Fruit fly (Drosophila melanogaster): ENCODE results near the gene CG42467.
A peak's percentile ranks its signal among the peaks of the same experiment; 100 is the strongest.

Gene CG42467

DNA sequence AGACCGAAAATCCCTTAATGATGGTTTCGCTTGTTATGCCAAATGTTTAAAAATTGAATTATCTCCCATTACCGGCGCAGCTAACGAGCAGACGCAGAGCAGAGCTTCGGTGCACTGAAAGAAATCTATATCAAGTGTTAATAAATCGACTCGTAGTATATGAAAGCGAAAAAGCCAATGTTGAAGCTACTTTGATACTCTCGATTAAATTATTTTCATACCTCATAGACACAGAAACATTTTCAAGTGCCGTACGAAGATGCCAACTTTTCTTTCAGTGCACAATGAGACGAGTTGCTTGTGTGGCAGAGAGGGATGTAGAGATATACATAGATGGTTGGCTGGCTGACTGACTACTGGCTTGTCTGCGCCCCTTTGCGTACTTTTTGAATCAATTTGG is 25.3 kb upstream of the CG42467 start (continued):
- TF ChIP-seq pho (GFP tag; optimal IDR thresholded peaks at IDR 0.05) (no peak), jumu (GFP tag; optimal IDR thresholded peaks at IDR 0.05) (no peak), dm (GFP tag; optimal IDR thresholded peaks at IDR 0.05) (no peak), Rfx (GFP tag; IDR thresholded peaks at IDR 0.05) (no peak), Hsf (GFP tag; optimal IDR thresholded peaks at IDR 0.05) (peak; percentile 6), kah (GFP tag; optimal IDR thresholded peaks at IDR 0.05) (no peak), CG15696 (tag; optimal IDR thresholded peaks at IDR 0.05) (peak; percentile 41), nerfin-2 (GFP tag; IDR thresholded peaks at IDR 0.05; ENCODE audit: partially characterized antibody) (no peak), CG8765 (GFP tag; IDR thresholded peaks at IDR 0.05) (peak; percentile 55; the same call in 1 of the 2 replicates), ind (GFP tag; optimal IDR thresholded peaks at IDR 0.05) (no peak), Xrp1 (GFP tag; IDR thresholded peaks at IDR 0.05) (peak; percentile 73), ewg (GFP tag; optimal IDR thresholded peaks at IDR 0.05) (peak; percentile 6), eve (GFP tag; optimal IDR thresholded peaks at IDR 0.05) (peak in 1 of 2 experiments; percentile 18), zfh1 (GFP tag; IDR thresholded peaks at IDR 0.05) (peak; percentile 71), CG6689 (GFP tag; IDR thresholded peaks at IDR 0.05) (peak; percentile 42), fd3F (GFP tag; optimal IDR thresholded peaks at IDR 0.05) (no peak), oc (tag; optimal IDR thresholded peaks at IDR 0.05) (peak; percentile 28), Sox102F (GFP tag; optimal IDR thresholded peaks at IDR 0.05) (peak; percentile 25), CG31441 (GFP tag; IDR thresholded peaks at IDR 0.05) (peak; percentile 48; the same call in 1 of the 2 replicates), shn (GFP tag; optimal IDR thresholded peaks at IDR 0.05) (no peak), CG1024 (GFP tag; IDR thresholded peaks at IDR 0.05) (peak; percentile 29; the same call in 1 of the 2 replicates), C15 (GFP tag; IDR thresholded peaks at IDR 0.05) (no peak), ATbp (GFP tag; optimal IDR thresholded peaks at IDR 0.05) (peak; percentile 17), CG3281 (GFP tag; optimal IDR thresholded peaks at IDR 0.05) (no peak), dmrt11E (tag; optimal IDR thresholded peaks at IDR 0.05) (peak; percentile 67), CG17802 (tag; optimal IDR thresholded peaks at IDR 0.05) (peak; percentile 15), B-H2 (GFP tag; optimal IDR thresholded peaks at IDR 0.05) (no peak), CG2199 (GFP tag; IDR thresholded peaks at IDR 0.05) (0 out of 3 replicates have a peak, but pooled peaks have one; percentile 32), NC2α (GFP tag; optimal IDR thresholded peaks at IDR 0.05) (peak; percentile 16), CG14441 (GFP tag; IDR thresholded peaks at IDR 0.05) (0 out of 2 replicates have a peak, but pooled peaks have one; percentile 20), E2f1 (GFP tag; IDR thresholded peaks at IDR 0.05) (peak; percentile 46; the same call in 1 of the 2 replicates), ttk (GFP tag; IDR thresholded peaks at IDR 0.05) (0 out of 2 replicates have a peak, but pooled peaks have one; percentile 20), zen (tag; optimal IDR thresholded peaks at IDR 0.05) (peak; percentile 64), Nf-YA (GFP tag; IDR thresholded peaks at IDR 0.05) (no peak), Ets65A (GFP tag) (peak; percentile 77), CG12219 (GFP tag; optimal IDR thresholded peaks at IDR 0.05) (peak; percentile 26), caup (GFP tag; optimal IDR thresholded peaks at IDR 0.05; ENCODE audit: severe bottlenecking) (no peak), CG1529 (GFP tag; optimal IDR thresholded peaks at IDR 0.05) (no peak), gem (tag; optimal IDR thresholded peaks at IDR 0.05) (peak; percentile 55), CG4820 (GFP tag; optimal IDR thresholded peaks at IDR 0.05) (peak; percentile 47), ERR (GFP tag; optimal IDR thresholded peaks at IDR 0.05) (no peak), Aef1 (GFP tag; IDR thresholded peaks at IDR 0.05) (0 out of 3 replicates have a peak, but pooled peaks have one; percentile 12), CG16815 (GFP tag; optimal IDR thresholded peaks at IDR 0.05) (peak; percentile 8), Spps (tag; optimal IDR thresholded peaks at IDR 0.05) (peak; percentile 3), CG10267 (tag; optimal IDR thresholded peaks at IDR 0.05) (peak; percentile 26), CG5245 (GFP tag; optimal IDR thresholded peaks at IDR 0.05) (peak; percentile 30), CG7372 (GFP tag; IDR thresholded peaks at IDR 0.05) (0 out of 2 replicates have a peak, but pooled peaks have one; percentile 34), fd64A (GFP tag; optimal IDR thresholded peaks at IDR 0.05) (peak; percentile 2), GATAe (GFP tag; conservative IDR thresholded peaks at IDR 0.05) (no peak), croc (GFP tag; conservative IDR thresholded peaks at IDR 0.05) (peak; percentile 59), Hr39 (optimal IDR thresholded peaks at IDR 0.05) (no peak), Xbp1 (GFP tag; optimal IDR thresholded peaks at IDR 0.05) (peak; percentile 38)

Measured in whole organism, embryonic.